Fruit fly (Drosophila melanogaster) whole organism, wandering third instar larva: ENCODE measurements around the gene alpha4GT2.

Experiments used
- CG32264 ChIP-seq: fragments of 200-800 bp; sonication (Bioruptor generic); optimal IDR thresholded peaks from 2 replicates; lab custom pipeline; 2016; ENCODE audit warnings: missing biosample characterization, missing genetic modification characterization
- Jra ChIP-seq: sonication (Bioruptor generic); optimal IDR thresholded peaks from 2 replicates; lab custom pipeline; 2016; ENCODE audit warnings: missing biosample characterization, missing genetic modification characterization
- Vsx2 ChIP-seq: fragments of 200-300, 225-300 bp; sonication (Bioruptor generic); optimal IDR thresholded peaks from 2 replicates; lab custom pipeline; 2018; ENCODE audit warnings: missing biosample characterization, missing genetic modification characterization; ENCODE audit not compliant: partially characterized antibody
- dsf ChIP-seq: sonication (Bioruptor generic); optimal IDR thresholded peaks from 2 replicates; lab custom pipeline; 2016; ENCODE audit warnings: missing biosample characterization, missing genetic modification characterization, borderline replicate concordance
- fru ChIP-seq: fragments of 200-800 bp; sonication (Bioruptor generic); optimal IDR thresholded peaks from 3 replicates; lab custom pipeline; 2016; ENCODE audit warnings: missing biosample characterization, mild to moderate bottlenecking, missing genetic modification characterization
- h ChIP-seq: fragments of 200-800 bp; sonication (Bioruptor generic); optimal IDR thresholded peaks from 3 replicates; lab custom pipeline; 2016; ENCODE audit warnings: missing biosample characterization, mild to moderate bottlenecking, missing genetic modification characterization
- rgr ChIP-seq: fragments of 200-800 bp; sonication (Bioruptor generic); optimal IDR thresholded peaks from 3 replicates; lab custom pipeline; 2016; ENCODE audit warnings: missing biosample characterization, mild to moderate bottlenecking, missing genetic modification characterization
- usp ChIP-seq: fragments of >200 bp; optimal IDR thresholded peaks from 2 replicates; lab custom pipeline; 2017; ENCODE audit warnings: missing biosample characterization, missing genetic modification characterization

dm6 chr3R:25881915-25882314 is 49.9 kb downstream of the alpha4GT2 start, which contains the start of gene SppL:
- TF ChIP-seq fru (GFP tag; lab: Kevin White, UChicago) (no peak), dsf (no peak), rgr (no peak), CG32264 (GFP tag; lab: Kevin White, UChicago) (no peak), usp (GFP tag; lab: Kevin White, UChicago) (no peak), h (GFP tag; lab: Kevin White, UChicago) (no peak), Vsx2 (GFP tag; lab: Kevin White, UChicago) (no peak), Jra (GFP tag; lab: Kevin White, UChicago) (no peak)
